Fruit fly (Drosophila melanogaster) whole organism, embryonic: ENCODE results near the gene ppk20.

Experiments
- B-H1 ChIP-seq: fragments of 200-800 bp; sonication (Bioruptor generic); IDR thresholded peaks from 3 replicates; pipeline ENCODE4 v1.3.6; 2022; ENCODE audit warnings: missing biosample characterization, missing genetic modification characterization
- CG10366 ChIP-seq: fragments of 200-800 bp; sonication (Bioruptor generic); IDR thresholded peaks from 2 replicates; pipeline ENCODE4 v1.3.6; 2022; ENCODE audit warnings: missing biosample characterization, missing genetic modification characterization
- CG10654 ChIP-seq: fragments of 200-800 bp; sonication (Bioruptor generic); optimal IDR thresholded peaks from 2 replicates; lab custom pipeline; 2016; ENCODE audit warnings: missing biosample characterization, missing genetic modification characterization
- CG11504 ChIP-seq: fragments of 200-800 bp; sonication (Bioruptor generic); optimal IDR thresholded peaks from 3 replicates; lab custom pipeline; 2019; ENCODE audit warnings: missing biosample characterization, mild to moderate bottlenecking, missing genetic modification characterization, moderate library complexity
- CG13624 ChIP-seq: fragments of 200-800 bp; sonication (Bioruptor generic); optimal IDR thresholded peaks from 2 replicates; lab custom pipeline; 2016; ENCODE audit warnings: missing biosample characterization, missing genetic modification characterization
- CG14050 ChIP-seq: fragments of 200-800 bp; sonication (Bioruptor generic); IDR thresholded peaks from 3 replicates; pipeline ENCODE4 v1.3.6; 2022; ENCODE audit warnings: missing biosample characterization, missing genetic modification characterization
- CG15011 ChIP-seq: fragments of 200-800 bp; sonication (Bioruptor generic); optimal IDR thresholded peaks from 3 replicates; lab custom pipeline; 2018; ENCODE audit warnings: missing biosample characterization, mild to moderate bottlenecking, missing genetic modification characterization
- CG17186 ChIP-seq: fragments of 200-800 bp; sonication (Bioruptor generic); optimal IDR thresholded peaks from 3 replicates; lab custom pipeline; 2017; ENCODE audit warnings: missing biosample characterization, missing genetic modification reagents, missing genetic modification characterization
- CG17385 ChIP-seq: fragments of 200-800 bp; sonication (Bioruptor generic); optimal IDR thresholded peaks from 3 replicates; lab custom pipeline; 2018; ENCODE audit warnings: missing biosample characterization, mild to moderate bottlenecking, missing genetic modification characterization
- CG2199 ChIP-seq: fragments of 200-800 bp; sonication (Bioruptor generic); IDR thresholded peaks from 3 replicates; pipeline ENCODE4 v1.3.6; 2022; ENCODE audit warnings: missing biosample characterization, missing genetic modification characterization
- CG32772 ChIP-seq: fragments of 200-800 bp; sonication (Bioruptor generic); IDR thresholded peaks from 2 replicates; pipeline ENCODE4 v1.3.6; 2022; ENCODE audit warnings: missing biosample characterization, missing genetic modification characterization
- CG3995 ChIP-seq: fragments of 200-800 bp; sonication (Bioruptor generic); optimal IDR thresholded peaks from 3 replicates; lab custom pipeline; 2016; ENCODE audit warnings: missing biosample characterization, missing genetic modification characterization
- CG7745 ChIP-seq: fragments of 200-800 bp; sonication (Bioruptor generic); optimal IDR thresholded peaks from 2 replicates; lab custom pipeline; 2018; ENCODE audit warnings: missing biosample characterization, mild to moderate bottlenecking, missing genetic modification characterization, moderate library complexity
- CG7987 ChIP-seq: fragments of 200-800 bp; sonication (Bioruptor generic); optimal IDR thresholded peaks from 2 replicates; lab custom pipeline; 2018; ENCODE audit warnings: missing biosample characterization, mild to moderate bottlenecking, missing genetic modification characterization, moderate library complexity
- CG8290 ChIP-seq, 3 experiments: fragments of 200-800 bp; sonication (Bioruptor generic); optimal IDR thresholded peaks; 2 replicates each; lab custom pipeline; 2016 to 2019; ENCODE audit warnings: missing biosample characterization in 3 of 3, missing genetic modification characterization in 3 of 3, mild to moderate bottlenecking in 2 of 3, moderate library complexity in 1 of 3
- CG8765 ChIP-seq: fragments of 200-800 bp; sonication (Bioruptor generic); IDR thresholded peaks from 2 replicates; pipeline ENCODE4 v1.3.6; 2022; ENCODE audit warnings: missing biosample characterization, missing genetic modification characterization
- CG8944 ChIP-seq: fragments of 200-800 bp; sonication (Bioruptor generic); optimal IDR thresholded peaks from 3 replicates; lab custom pipeline; 2016; ENCODE audit warnings: missing biosample characterization, missing genetic modification characterization
- CHES-1-like ChIP-seq: fragments of 200-800 bp; sonication (Bioruptor generic); optimal IDR thresholded peaks from 2 replicates; lab custom pipeline; 2016; ENCODE audit warnings: missing biosample characterization, missing genetic modification characterization
- Elba2 ChIP-seq: fragments of 200-800 bp; sonication (Bioruptor generic); optimal IDR thresholded peaks from 3 replicates; lab custom pipeline; 2016; ENCODE audit warnings: missing biosample characterization, missing genetic modification characterization
- H15 ChIP-seq: fragments of 200-800 bp; sonication (Bioruptor generic); IDR thresholded peaks from 3 replicates; pipeline ENCODE4 v1.3.6; 2022; ENCODE audit warnings: missing biosample characterization, missing genetic modification characterization
- H2.0 ChIP-seq: fragments of 200-800 bp; sonication (Bioruptor generic); IDR thresholded peaks from 2 replicates; pipeline ENCODE4 v1.3.6; 2022; ENCODE audit warnings: missing biosample characterization, missing genetic modification characterization
- Hand ChIP-seq: fragments of 200-800 bp; sonication (Bioruptor generic); optimal IDR thresholded peaks from 2 replicates; lab custom pipeline; 2017; ENCODE audit warnings: mild to moderate bottlenecking, missing biosample characterization, missing genetic modification reagents, missing genetic modification characterization
- Lhr ChIP-seq: fragments of 200-800 bp; sonication (Bioruptor generic); optimal IDR thresholded peaks from 3 replicates; lab custom pipeline; 2017; ENCODE audit warnings: mild to moderate bottlenecking, missing biosample characterization, missing genetic modification reagents, missing genetic modification characterization
- Six4 ChIP-seq: fragments of 200-800 bp; sonication (Bioruptor generic); optimal IDR thresholded peaks from 2 replicates; lab custom pipeline; 2016; ENCODE audit warnings: missing biosample characterization, missing genetic modification characterization
- TFAM ChIP-seq: fragments of 200-800 bp; sonication (Bioruptor generic); optimal IDR thresholded peaks from 2 replicates; lab custom pipeline; 2017; ENCODE audit warnings: missing biosample characterization, missing genetic modification characterization, inconsistent platforms
- ato ChIP-seq: fragments of 200-800 bp; sonication (Bioruptor generic); IDR thresholded peaks from 2 replicates; pipeline ENCODE4 v1.3.6; 2022; ENCODE audit warnings: missing biosample characterization, missing genetic modification characterization; ENCODE audit not compliant: partially characterized antibody
- br ChIP-seq: fragments of >200 bp; optimal IDR thresholded peaks from 2 replicates; lab custom pipeline; 2017
- da ChIP-seq: fragments of 200-800 bp; sonication (Bioruptor generic); optimal IDR thresholded peaks from 2 replicates; lab custom pipeline; 2016; ENCODE audit warnings: missing biosample characterization, missing genetic modification characterization
- dan ChIP-seq: fragments of 200-800 bp; sonication (Bioruptor generic); IDR thresholded peaks from 2 replicates; pipeline ENCODE4 v1.3.6; 2022; ENCODE audit warnings: missing biosample characterization, missing genetic modification characterization
- gro ChIP-seq: fragments of 200-800 bp; sonication (Bioruptor generic); optimal IDR thresholded peaks from 2 replicates; lab custom pipeline; 2016; ENCODE audit warnings: missing biosample characterization, missing genetic modification characterization
- gt ChIP-seq: fragments of 200-800 bp; sonication (Bioruptor generic); IDR thresholded peaks from 2 replicates; pipeline ENCODE4 v1.3.6; 2022; ENCODE audit warnings: missing biosample characterization, missing genetic modification characterization
- ham ChIP-seq: fragments of 200-800 bp; sonication (Bioruptor generic); IDR thresholded peaks from 2 replicates; pipeline ENCODE4 v1.3.6; 2022; ENCODE audit warnings: missing biosample characterization, missing genetic modification characterization
- lbe ChIP-seq: fragments of 200-800 bp; sonication (Bioruptor generic); optimal IDR thresholded peaks from 2 replicates; lab custom pipeline; 2016; ENCODE audit warnings: missing biosample characterization, mild to moderate bottlenecking, missing genetic modification characterization
- lola ChIP-seq, 3 experiments: fragments of >200 bp in 2 of 3; fragments of 200-800 bp in 1 of 3; sonication (Bioruptor generic) in 1 of 3; optimal IDR thresholded peaks; 2 replicates each; lab custom pipeline; 2017 to 2019; ENCODE audit warnings: missing biosample characterization in 3 of 3, missing genetic modification characterization in 3 of 3, mild to moderate bottlenecking in 1 of 3, moderate library complexity in 1 of 3
- mld ChIP-seq: fragments of 200-800 bp; sonication (Bioruptor generic); IDR thresholded peaks from 3 replicates; pipeline ENCODE4 v1.3.6; 2022; ENCODE audit warnings: missing biosample characterization, missing genetic modification characterization; ENCODE audit not compliant: partially characterized antibody
- nerfin-1 ChIP-seq: fragments of 200-800 bp; sonication (Bioruptor generic); optimal IDR thresholded peaks from 3 replicates; lab custom pipeline; 2019; ENCODE audit warnings: missing biosample characterization, mild to moderate bottlenecking, missing genetic modification characterization, moderate library complexity
- pfk ChIP-seq: fragments of 200-800 bp; sonication (Bioruptor generic); optimal IDR thresholded peaks from 2 replicates; lab custom pipeline; 2018; ENCODE audit warnings: missing biosample characterization, mild to moderate bottlenecking, missing genetic modification characterization, moderate library complexity
- prd ChIP-seq, 3 experiments: fragments of >200 bp in 2 of 3; fragments of 200-800 bp in 1 of 3; sonication (Bioruptor generic) in 1 of 3; optimal IDR thresholded peaks in 2 of 3; IDR thresholded peaks in 1 of 3; 2 replicates in 2 of 3; 3 replicates in 1 of 3; pipeline versions ENCODE4 v1.3.6 to Lab custom; 2017 to 2022; ENCODE audit warnings: missing biosample characterization in 1 of 3, missing genetic modification characterization in 1 of 3
- repo ChIP-seq: fragments of 200-800 bp; sonication (Bioruptor generic); optimal IDR thresholded peaks from 2 replicates; lab custom pipeline; 2016; ENCODE audit warnings: missing biosample characterization, missing genetic modification characterization
- sisA ChIP-seq: fragments of 200-800 bp; sonication (Bioruptor generic); IDR thresholded peaks from 2 replicates; pipeline ENCODE4 v1.3.6; 2022; ENCODE audit warnings: missing biosample characterization, missing genetic modification characterization
- slou ChIP-seq: fragments of 200-800 bp; sonication (Bioruptor generic); optimal IDR thresholded peaks from 3 replicates; lab custom pipeline; 2016; ENCODE audit warnings: missing biosample characterization, missing genetic modification characterization
- tna ChIP-seq: fragments of 200-800 bp; sonication (Bioruptor generic); IDR thresholded peaks from 2 replicates; pipeline ENCODE4 v1.3.6; 2022; ENCODE audit warnings: missing biosample characterization, missing genetic modification characterization; ENCODE audit not compliant: partially characterized antibody
- toy ChIP-seq: fragments of 200-800 bp; sonication (Bioruptor generic); IDR thresholded peaks from 2 replicates; pipeline ENCODE4 v1.3.6; 2022; ENCODE audit warnings: missing biosample characterization, missing genetic modification characterization
- trem ChIP-seq: fragments of 200-800 bp; optimal IDR thresholded peaks from 3 replicates; lab custom pipeline; 2019; ENCODE audit warnings: missing biosample characterization, mild to moderate bottlenecking, missing genetic modification characterization, moderate library complexity
- usp ChIP-seq: fragments of >200 bp; optimal IDR thresholded peaks from 2 replicates; lab custom pipeline; 2017; ENCODE audit warnings: missing biosample characterization, missing genetic modification characterization
- yki ChIP-seq: fragments of >200 bp; optimal IDR thresholded peaks from 3 replicates; lab custom pipeline; 2018

ppk20 gene

dm6 chr3R:29620712-29621479 lies 47.8 kb downstream of the ppk20 start (continued):
- TF ChIP-seq CG10366 (GFP tag; lab: Robert Waterston, UW) (no peak), CG17186 (GFP tag; lab: Kevin White, UChicago) (no peak), lola (GFP tag; optimal IDR thresholded peaks at IDR 0.05; lab: Kevin White, UChicago) (no peak), CG8944 (GFP tag; lab: Kevin White, UChicago) (no peak), H15 (GFP tag; lab: Robert Waterston, UW) (no peak), Hand (no peak), CG15011 (GFP tag; lab: Kevin White, UChicago) (no peak), CHES-1-like (GFP tag; lab: Kevin White, UChicago) (no peak)
- TF ChIP-seq, all 482 proteins: peak for 47

DNA sequence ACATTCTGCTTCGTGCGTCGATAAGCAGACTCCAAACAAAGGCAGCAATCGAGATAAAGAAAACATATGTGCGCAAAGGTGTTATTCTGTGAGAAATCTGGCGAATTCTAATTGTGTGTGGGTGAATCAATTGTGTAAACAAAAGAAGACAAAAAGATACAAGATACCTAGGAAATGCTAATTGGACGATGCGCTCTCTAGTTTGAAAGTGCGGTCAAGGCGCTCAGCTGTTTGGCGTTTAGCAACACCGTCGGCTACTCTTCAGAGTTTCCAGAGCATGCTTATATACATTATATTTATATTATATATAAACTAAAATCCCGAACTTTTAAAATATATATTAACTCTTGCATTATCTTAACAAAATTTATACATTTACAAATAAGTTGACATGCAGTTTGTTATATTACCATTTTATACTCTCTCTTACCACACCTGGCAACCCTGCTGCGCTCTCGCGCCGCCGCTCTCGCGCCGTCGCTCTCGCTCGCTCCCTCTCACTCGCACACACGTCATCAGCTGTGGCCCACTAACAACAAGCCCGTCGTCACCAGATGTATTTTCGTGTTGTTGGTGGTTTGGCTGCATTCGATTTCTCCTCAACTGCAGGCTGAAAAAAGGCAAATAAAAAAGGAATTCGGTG lies 50.0 kb downstream of the ppk20 start, which contains the start of gene CG1907:
TSS of gene CG1907 (plus strand) at position 551 of the 643 bp plus-strand sequence.
- TF ChIP-seq ato (GFP tag; lab: Robert Waterston, UW) (no peak), gt (GFP tag; lab: Robert Waterston, UW) (peak; percentile 95), dan (GFP tag; lab: Robert Waterston, UW) (peak; percentile 90), prd (optimal IDR thresholded peaks at IDR 0.05; lab: Kevin White, UChicago) (no peak), prd (GFP tag; IDR thresholded peaks at IDR 0.05; lab: Robert Waterston, UW) (peak; percentile 99), CG7987 (GFP tag; lab: Kevin White, UChicago) (peak; percentile 87), Elba2 (GFP tag; lab: Kevin White, UChicago) (peak; percentile 89), CHES-1-like (GFP tag; lab: Kevin White, UChicago) (peak; percentile 60), usp (no peak), lola (GFP tag; optimal IDR thresholded peaks at IDR 0.05; lab: Kevin White, UChicago) (peak in 1 of 3 experiments; percentile 98), sisA (peak; percentile 97), CG2199 (GFP tag; lab: Robert Waterston, UW) (peak; percentile 98), da (GFP tag; lab: Kevin White, UChicago) (no peak), CG8765 (GFP tag; lab: Robert Waterston, UW) (peak; percentile 97), repo (GFP tag; lab: Kevin White, UChicago) (peak; percentile 57), trem (tag; lab: Kevin White, UChicago) (peak; percentile 96), CG17385 (GFP tag; lab: Kevin White, UChicago) (peak; percentile 95), lbe (peak; percentile 94), CG7745 (tag; lab: Kevin White, UChicago) (peak; percentile 83), TFAM (GFP tag; lab: Kevin White, UChicago) (peak; percentile 91), mld (GFP tag; lab: Robert Waterston, UW) (no peak), pfk (peak; percentile 68), ham (peak; percentile 90), Lhr (peak; percentile 95), slou (GFP tag; lab: Kevin White, UChicago) (peak; percentile 93), CG14050 (peak; percentile 98), tna (GFP tag; lab: Robert Waterston, UW) (no peak), H2.0 (GFP tag; lab: Robert Waterston, UW) (peak; percentile 98), CG10654 (GFP tag; lab: Kevin White, UChicago) (peak; percentile 98), Six4 (peak; percentile 97), gro (peak; percentile 72), B-H1 (GFP tag; lab: Robert Waterston, UW) (peak; percentile 97), CG11504 (peak; percentile 97), nerfin-1 (tag; lab: Kevin White, UChicago) (peak; percentile 97), CG3995 (peak; percentile 76), yki (lab: Kevin White, UChicago) (peak; percentile 89), br (no peak), CG32772 (peak; percentile 98), CG8290 (GFP tag; optimal IDR thresholded peaks at IDR 0.05; lab: Kevin White, UChicago) (peak; percentile 97), CG8290 (tag; optimal IDR thresholded peaks at IDR 0.05; lab: Kevin White, UChicago) (peak; percentile 89 to 91), toy (GFP tag; lab: Robert Waterston, UW) (peak; percentile 97), CG13624 (GFP tag; lab: Kevin White, UChicago) (peak; percentile 77)
